Worm (Caenorhabditis elegans) whole organism, L1 larva: ENCODE measurements around the gene Y57G7A.2.
A peak's percentile ranks its signal among the peaks of the same experiment; 100 is the strongest.

ENCODE experiments used
- C16A3.4 ChIP-seq: fragments of 150-350 bp; optimal IDR thresholded peaks from 2 replicates; lab custom pipeline; 2014; ENCODE audit warnings: missing biosample characterization, missing genetic modification characterization
- C34B4.2 ChIP-seq: sonication (generic microtip); optimal IDR thresholded peaks from 2 replicates; lab custom pipeline; 2017; ENCODE audit warnings: mild to moderate bottlenecking, missing genetic modification characterization, missing compliant biosample characterization
- F16B12.6 ChIP-seq: fragments of 150-350 bp; optimal IDR thresholded peaks from 2 replicates; lab custom pipeline; 2014; ENCODE audit warnings: missing biosample characterization, missing genetic modification characterization
- ama-1 ChIP-seq: fragments of 150-350 bp; optimal IDR thresholded peaks from 2 replicates; lab custom pipeline; 2014
- blmp-1 ChIP-seq: fragments of 150-350 bp; optimal IDR thresholded peaks from 2 replicates; lab custom pipeline; 2014; ENCODE audit warnings: missing biosample characterization, missing genetic modification characterization
- ceh-82 ChIP-seq, 3 experiments: fragments of 150-350 bp in 1 of 3; sonication (generic microtip) in 2 of 3; optimal IDR thresholded peaks; 2 replicates each; lab custom pipeline; 2014 to 2017; ENCODE audit warnings: missing biosample characterization in 3 of 3, missing genetic modification characterization in 3 of 3
- dpl-1 ChIP-seq, 3 experiments: fragments of 150-350 bp in 2 of 3; sonication (generic microtip) in 1 of 3; optimal IDR thresholded peaks; 2 replicates each; lab custom pipeline; 2014 to 2017; ENCODE audit warnings: missing biosample characterization in 3 of 3, missing genetic modification characterization in 3 of 3, missing genetic modification reagents in 3 of 3
- efl-1 ChIP-seq, 4 experiments: fragments of 150-350 bp; optimal IDR thresholded peaks in 3 of 4; peaks in 1 of 4; 1 replicate in 1 of 4; 2 replicates in 3 of 4; lab custom pipeline; 2014; ENCODE audit warnings: missing biosample characterization in 2 of 4, missing genetic modification characterization in 2 of 4, missing genetic modification reagents in 2 of 4
- efl-3 ChIP-seq: fragments of 200-800 bp; sonication (Bioruptor generic); optimal IDR thresholded peaks from 2 replicates; lab custom pipeline; 2018; ENCODE audit warnings: mild to moderate bottlenecking, missing genetic modification characterization, missing compliant biosample characterization
- egl-13 ChIP-seq: sonication (generic microtip); optimal IDR thresholded peaks from 2 replicates; lab custom pipeline; 2016; ENCODE audit warnings: missing genotype, missing genetic modification reagents, missing genetic modification characterization, missing compliant biosample characterization
- ets-5 ChIP-seq: fragments of 200-800 bp; sonication (Bioruptor generic); IDR thresholded peaks from 2 replicates; pipeline ENCODE4 v1.3.6; 2022; ENCODE audit warnings: missing genetic modification characterization, missing compliant biosample characterization
- fkh-10 ChIP-seq: sonication (generic microtip); optimal IDR thresholded peaks from 2 replicates; lab custom pipeline; 2017; ENCODE audit warnings: missing biosample characterization, missing genetic modification reagents, missing genetic modification characterization
- fkh-8 ChIP-seq: sonication (generic microtip); optimal IDR thresholded peaks from 2 replicates; lab custom pipeline; 2016; ENCODE audit warnings: mild to moderate bottlenecking, missing genetic modification characterization, missing compliant biosample characterization
- fos-1 ChIP-seq: fragments of 150-350 bp; optimal IDR thresholded peaks from 2 replicates; lab custom pipeline; 2014; ENCODE audit warnings: missing biosample characterization, missing genetic modification characterization
- grh-1 ChIP-seq: fragments of 200-800 bp; sonication (Bioruptor generic); IDR thresholded peaks from 2 replicates; pipeline ENCODE4 v1.3.6; 2022; ENCODE audit warnings: missing genetic modification reagents, missing genetic modification characterization, missing compliant biosample characterization
- hpl-2 ChIP-seq: fragments of 150-350 bp; optimal IDR thresholded peaks from 2 replicates; lab custom pipeline; 2014; ENCODE audit warnings: missing biosample characterization, missing genetic modification reagents, missing genetic modification characterization
- irx-1 ChIP-seq: sonication (generic microtip); optimal IDR thresholded peaks from 2 replicates; lab custom pipeline; 2016; ENCODE audit warnings: missing genetic modification characterization, missing compliant biosample characterization
- isw-1 ChIP-seq: fragments of 200-800 bp; sonication (Bioruptor generic); IDR thresholded peaks from 2 replicates; pipeline ENCODE4 v1.3.6; 2022; ENCODE audit warnings: missing genetic modification characterization, missing compliant biosample characterization
- jun-1 ChIP-seq: fragments of 150-350 bp; optimal IDR thresholded peaks from 2 replicates; lab custom pipeline; 2014; ENCODE audit warnings: missing biosample characterization, missing genetic modification reagents, missing genetic modification characterization
- lin-13 ChIP-seq: fragments of 150-350 bp; optimal IDR thresholded peaks from 2 replicates; lab custom pipeline; 2014; ENCODE audit warnings: missing biosample characterization, missing genetic modification reagents, missing genetic modification characterization
- lin-14 ChIP-seq: fragments of 200-800 bp; sonication (Bioruptor generic); optimal IDR thresholded peaks from 2 replicates; lab custom pipeline; 2018; ENCODE audit warnings: mild to moderate bottlenecking, missing genetic modification characterization, moderate library complexity, missing compliant biosample characterization
- lin-15B ChIP-seq: fragments of 150-350 bp; sonication (generic microtip); optimal IDR thresholded peaks from 3 replicates; lab custom pipeline; 2014; ENCODE audit warnings: missing biosample characterization, missing genetic modification characterization
- lin-35 ChIP-seq, 2 experiments: fragments of 150-350 bp; optimal IDR thresholded peaks; 2 replicates each; lab custom pipeline; 2014; ENCODE audit warnings: missing biosample characterization in 2 of 2, missing genetic modification characterization in 2 of 2, missing genetic modification reagents in 2 of 2
- lin-39 ChIP-seq: fragments of 150-350 bp; optimal IDR thresholded peaks from 2 replicates; lab custom pipeline; 2014; ENCODE audit warnings: missing biosample characterization, missing genetic modification reagents, missing genetic modification characterization
- lsy-2 ChIP-seq, 2 experiments: fragments of 150-350 bp; optimal IDR thresholded peaks; 2 replicates each; lab custom pipeline; 2014; ENCODE audit warnings: missing biosample characterization in 2 of 2, missing genetic modification characterization in 2 of 2
- mep-1 ChIP-seq: fragments of 150-350 bp; optimal IDR thresholded peaks from 2 replicates; lab custom pipeline; 2014; ENCODE audit warnings: missing biosample characterization, missing genetic modification characterization
- nhr-11 ChIP-seq: fragments of 150-350 bp; optimal IDR thresholded peaks from 2 replicates; lab custom pipeline; 2014; ENCODE audit warnings: missing biosample characterization, missing genetic modification characterization
- nhr-12 ChIP-seq: sonication (generic microtip); optimal IDR thresholded peaks from 2 replicates; lab custom pipeline; 2017; ENCODE audit warnings: missing biosample characterization, missing genetic modification characterization
- nhr-28 ChIP-seq: fragments of 150-350 bp; optimal IDR thresholded peaks from 2 replicates; lab custom pipeline; 2014; ENCODE audit warnings: missing biosample characterization, missing genetic modification characterization
- nhr-71 ChIP-seq: sonication (generic microtip); optimal IDR thresholded peaks from 2 replicates; lab custom pipeline; 2016; ENCODE audit warnings: mild to moderate bottlenecking, missing genetic modification characterization, moderate library complexity, missing compliant biosample characterization
- nhr-76 ChIP-seq: sonication (generic microtip); optimal IDR thresholded peaks from 2 replicates; lab custom pipeline; 2017; ENCODE audit warnings: missing biosample characterization, missing genetic modification characterization
- nhr-77 ChIP-seq: fragments of 150-350 bp; optimal IDR thresholded peaks from 2 replicates; lab custom pipeline; 2014; ENCODE audit warnings: missing biosample characterization, missing genetic modification characterization
- nhr-90 ChIP-seq: sonication (generic microtip); optimal IDR thresholded peaks from 2 replicates; lab custom pipeline; 2016; ENCODE audit warnings: mild to moderate bottlenecking, missing genetic modification characterization, missing compliant biosample characterization; ENCODE audit not compliant: poor library complexity
- pag-3 ChIP-seq: sonication (generic microtip); optimal IDR thresholded peaks from 2 replicates; lab custom pipeline; 2017; ENCODE audit warnings: missing genetic modification characterization, mild to moderate bottlenecking, missing compliant biosample characterization, antibody characterized with exemption, borderline replicate concordance; ENCODE audit not compliant: insufficient read depth
- rnt-1 ChIP-seq: sonication (generic microtip); optimal IDR thresholded peaks from 2 replicates; lab custom pipeline; 2016; ENCODE audit warnings: mild to moderate bottlenecking, missing genetic modification characterization, moderate library complexity, missing compliant biosample characterization
- skn-1 ChIP-seq: fragments of 150-350 bp; optimal IDR thresholded peaks from 2 replicates; lab custom pipeline; 2014; ENCODE audit warnings: missing biosample characterization, missing genetic modification characterization
- sup-37 ChIP-seq: fragments of 200-800 bp; sonication (Bioruptor generic); optimal IDR thresholded peaks from 2 replicates; lab custom pipeline; 2018; ENCODE audit warnings: mild to moderate bottlenecking, missing genetic modification characterization, missing compliant biosample characterization
- swsn-7 ChIP-seq: sonication (generic microtip); optimal IDR thresholded peaks from 2 replicates; lab custom pipeline; 2016; ENCODE audit warnings: missing genetic modification characterization, missing compliant biosample characterization
- tbx-2 ChIP-seq: sonication (generic microtip); optimal IDR thresholded peaks from 2 replicates; lab custom pipeline; 2016; ENCODE audit warnings: missing genetic modification characterization, missing compliant biosample characterization
- tlp-1 ChIP-seq: fragments of 150-350 bp; optimal IDR thresholded peaks from 2 replicates; lab custom pipeline; 2014; ENCODE audit warnings: missing biosample characterization, missing genetic modification characterization
- unc-130 ChIP-seq: fragments of 150-350 bp; optimal IDR thresholded peaks from 2 replicates; lab custom pipeline; 2017; ENCODE audit warnings: missing biosample characterization, missing genetic modification characterization, inconsistent platforms
- unc-30 ChIP-seq: sonication (generic microtip); optimal IDR thresholded peaks from 2 replicates; lab custom pipeline; 2017; ENCODE audit warnings: missing biosample characterization, missing genetic modification characterization
- unc-62 ChIP-seq: fragments of 150-350 bp; optimal IDR thresholded peaks from 2 replicates; lab custom pipeline; 2014; ENCODE audit warnings: missing biosample characterization, missing genetic modification reagents, missing genetic modification characterization
- unc-86 ChIP-seq: sonication (generic microtip); optimal IDR thresholded peaks from 2 replicates; lab custom pipeline; 2016; ENCODE audit warnings: missing genetic modification characterization, missing compliant biosample characterization
- unc-98 ChIP-seq: fragments of 200-800 bp; sonication (Bioruptor generic); IDR thresholded peaks from 2 replicates; pipeline ENCODE4 v1.3.6; 2022; ENCODE audit warnings: missing genetic modification characterization, missing compliant biosample characterization
- xbp-1 ChIP-seq: sonication (generic microtip); optimal IDR thresholded peaks from 2 replicates; lab custom pipeline; 2016; ENCODE audit warnings: missing genetic modification characterization, missing compliant biosample characterization
- ztf-4 ChIP-seq: fragments of 150-350 bp; optimal IDR thresholded peaks from 2 replicates; lab custom pipeline; 2014; ENCODE audit warnings: missing biosample characterization, missing genetic modification characterization

Gene Y57G7A.2

ce11 chrII:1285514-1285913, 10.4 kb upstream of the Y57G7A.2 start, which contains the start of the genes Y57G7A.6 and Y57G7A.3:
Y57G7A.6 (minus strand) TSS chrII:1285614.
Y57G7A.3 (plus strand) TSS chrII:1285782.
- TF ChIP-seq pag-3: no peak
- TF ChIP-seq unc-62 (GFP tag; lab: Kevin White, UChicago): no peak
- no peak for TF ChIP-seq nhr-12 (tag; lab: Kevin White, UChicago)
- no peak for TF ChIP-seq nhr-90 (tag; lab: Kevin White, UChicago)
- no peak for TF ChIP-seq ets-5 (GFP tag; lab: Robert Waterston, UW)
- TF ChIP-seq blmp-1 (tag; lab: Kevin White, UChicago): no peak
- TF ChIP-seq unc-98 (GFP tag; lab: Robert Waterston, UW): no peak
- TF ChIP-seq jun-1 (tag; lab: Kevin White, UChicago): no peak
- no peak for TF ChIP-seq C16A3.4 (tag; lab: Kevin White, UChicago)
- no peak for TF ChIP-seq lin-35 (GFP tag; optimal IDR thresholded peaks at IDR 0.05; lab: Kevin White, UChicago)
- no peak for TF ChIP-seq nhr-28 (tag; lab: Kevin White, UChicago)
- no peak for TF ChIP-seq efl-3 (GFP tag; lab: Kevin White, UChicago)

ce11 chrII:1293157-1293556, 2.7 kb upstream of the Y57G7A.2 start, which contains the start of gene srz-64:
srz-64 (minus strand) TSS chrII:1293257.
- TF ChIP-seq nhr-11 (tag; lab: Kevin White, UChicago) (no peak), C34B4.2 (no peak), dpl-1 (GFP tag; optimal IDR thresholded peaks at IDR 0.05; lab: Kevin White, UChicago) (no peak), F16B12.6 (tag; lab: Kevin White, UChicago) (no peak), unc-86 (tag; lab: Kevin White, UChicago) (no peak), irx-1 (tag; lab: Kevin White, UChicago) (no peak), unc-62 (GFP tag; lab: Kevin White, UChicago) (no peak), lin-13 (GFP tag; lab: Kevin White, UChicago) (no peak), egl-13 (no peak), nhr-90 (tag; lab: Kevin White, UChicago) (no peak), lin-14 (GFP tag; lab: Kevin White, UChicago) (no peak), ama-1 (lab: Kevin White, UChicago) (no peak), skn-1 (tag; lab: Kevin White, UChicago) (no peak), isw-1 (no peak), rnt-1 (no peak), tlp-1 (tag; lab: Kevin White, UChicago) (no peak), fkh-10 (GFP tag; lab: Kevin White, UChicago) (no peak), efl-1 (optimal IDR thresholded peaks at IDR 0.05; lab: Kevin White, UChicago) (no peak), efl-1 (GFP tag; optimal IDR thresholded peaks at IDR 0.05 in 1 of 2; lab: Kevin White, UChicago) (no peak), lsy-2 (tag; optimal IDR thresholded peaks at IDR 0.05; lab: Kevin White, UChicago) (no peak)
- TF ChIP-seq, all 84 proteins: peak for 0

ce11 chrII:1297044-1297696, 1.3 kb downstream of the Y57G7A.2 start:
- TF ChIP-seq efl-3 (GFP tag; lab: Kevin White, UChicago) (no peak), mep-1 (tag; lab: Kevin White, UChicago) (peak; percentile 14), nhr-77 (tag; lab: Kevin White, UChicago) (no peak), sup-37 (GFP tag; lab: Kevin White, UChicago) (no peak), blmp-1 (tag; lab: Kevin White, UChicago) (no peak), tlp-1 (tag; lab: Kevin White, UChicago) (no peak), egl-13 (no peak), unc-30 (tag; lab: Kevin White, UChicago) (no peak), tbx-2 (no peak), irx-1 (tag; lab: Kevin White, UChicago) (no peak), grh-1 (GFP tag; lab: Robert Waterston, UW) (peak; percentile 71), fkh-8 (tag; lab: Kevin White, UChicago) (no peak), xbp-1 (tag; lab: Kevin White, UChicago) (no peak), hpl-2 (no peak), efl-1 (optimal IDR thresholded peaks at IDR 0.05; lab: Kevin White, UChicago) (peak; percentile 33), efl-1 (GFP tag; optimal IDR thresholded peaks at IDR 0.05 in 1 of 2; lab: Kevin White, UChicago) (peak; percentile 5 to 80), swsn-7 (tag; lab: Kevin White, UChicago) (peak; percentile 23), unc-130 (tag; lab: Kevin White, UChicago) (no peak), nhr-76 (tag; lab: Kevin White, UChicago) (no peak), jun-1 (tag; lab: Kevin White, UChicago) (no peak), ztf-4 (tag; lab: Kevin White, UChicago) (no peak), lin-14 (GFP tag; lab: Kevin White, UChicago) (peak; percentile 51), ceh-82 (tag; optimal IDR thresholded peaks at IDR 0.05; lab: Kevin White, UChicago) (no peak), lin-39 (tag; lab: Kevin White, UChicago) (no peak), lin-15B (tag; lab: Kevin White, UChicago) (no peak), nhr-71 (tag; lab: Kevin White, UChicago) (peak; percentile 1), F16B12.6 (tag; lab: Kevin White, UChicago) (no peak), fos-1 (peak; percentile 12), fkh-10 (GFP tag; lab: Kevin White, UChicago) (no peak)
